Fruit fly (Drosophila melanogaster) whole organism, adult: ENCODE results near the gene mRpL55.

Experiments
- CG11617 ChIP-seq: fragments of 200-800 bp; sonication (Bioruptor generic); optimal IDR thresholded peaks from 2 replicates; lab custom pipeline; 2017; ENCODE audit warnings: mild to moderate bottlenecking, missing biosample characterization, missing genetic modification reagents, missing genetic modification characterization
- CG12768 ChIP-seq: fragments of 200-800 bp; sonication (Bioruptor generic); optimal IDR thresholded peaks from 2 replicates; lab custom pipeline; 2017; ENCODE audit warnings: missing biosample characterization, missing genetic modification characterization, mild to moderate bottlenecking, moderate library complexity, missing genetic modification reagents
- CG14711 ChIP-seq: fragments of 200-800 bp; sonication (Bioruptor generic); optimal IDR thresholded peaks from 2 replicates; lab custom pipeline; 2018; ENCODE audit warnings: missing biosample characterization, mild to moderate bottlenecking, missing genetic modification characterization, moderate library complexity
- CG1620 ChIP-seq: fragments of 200-800 bp; sonication (Bioruptor generic); optimal IDR thresholded peaks from 2 replicates; lab custom pipeline; 2016; ENCODE audit warnings: missing biosample characterization, missing genetic modification characterization
- CG5204 ChIP-seq: fragments of 200-800 bp; sonication (Bioruptor generic); optimal IDR thresholded peaks from 2 replicates; lab custom pipeline; 2016; ENCODE audit warnings: missing biosample characterization, missing genetic modification characterization
- CG7045 ChIP-seq: fragments of 200-800 bp; sonication (Bioruptor generic); optimal IDR thresholded peaks from 2 replicates; lab custom pipeline; 2017; ENCODE audit warnings: missing biosample characterization, mild to moderate bottlenecking, missing genetic modification characterization
- CG7101 ChIP-seq: fragments of 200-800 bp; sonication (Bioruptor generic); optimal IDR thresholded peaks from 2 replicates; lab custom pipeline; 2018; ENCODE audit warnings: missing biosample characterization, mild to moderate bottlenecking, missing genetic modification characterization, moderate library complexity
- Clk ChIP-seq: fragments of 200-800 bp; sonication (Bioruptor generic); optimal IDR thresholded peaks from 2 replicates; lab custom pipeline; 2017; ENCODE audit warnings: missing biosample characterization, missing genetic modification characterization
- Crg-1 ChIP-seq: fragments of 200-800 bp; sonication (Bioruptor generic); optimal IDR thresholded peaks from 2 replicates; lab custom pipeline; 2016; ENCODE audit warnings: missing biosample characterization, missing genetic modification characterization
- Hr96 ChIP-seq: fragments of 200-800 bp; sonication (Bioruptor generic); optimal IDR thresholded peaks from 2 replicates; lab custom pipeline; 2016; ENCODE audit warnings: missing biosample characterization, missing genetic modification characterization
- Mnt ChIP-seq: fragments of 200-800 bp; sonication (Bioruptor generic); optimal IDR thresholded peaks from 2 replicates; lab custom pipeline; 2016; ENCODE audit warnings: missing biosample characterization, mild to moderate bottlenecking, missing genetic modification characterization
- cic ChIP-seq: fragments of 200-800 bp; sonication (Bioruptor generic); optimal IDR thresholded peaks from 2 replicates; lab custom pipeline; 2017; ENCODE audit warnings: missing biosample characterization, mild to moderate bottlenecking, missing genetic modification characterization, moderate library complexity
- cnc ChIP-seq, 2 experiments: fragments of >200 bp; optimal IDR thresholded peaks; 2 replicates each; lab custom pipeline; 2017
- ovo ChIP-seq: fragments of 200-800 bp; sonication (Bioruptor generic); optimal IDR thresholded peaks from 2 replicates; lab custom pipeline; 2016; ENCODE audit warnings: missing biosample characterization, missing genetic modification characterization
- pad ChIP-seq: fragments of 200-800 bp; sonication (Bioruptor generic); optimal IDR thresholded peaks from 3 replicates; lab custom pipeline; 2017; ENCODE audit warnings: missing biosample characterization, missing genetic modification characterization, mild to moderate bottlenecking, moderate library complexity, missing genetic modification reagents
- toe ChIP-seq: fragments of 200-800 bp; sonication (Bioruptor generic); optimal IDR thresholded peaks from 2 replicates; lab custom pipeline; 2016; ENCODE audit warnings: missing biosample characterization, missing genetic modification characterization

The mRpL55 gene

DNA sequence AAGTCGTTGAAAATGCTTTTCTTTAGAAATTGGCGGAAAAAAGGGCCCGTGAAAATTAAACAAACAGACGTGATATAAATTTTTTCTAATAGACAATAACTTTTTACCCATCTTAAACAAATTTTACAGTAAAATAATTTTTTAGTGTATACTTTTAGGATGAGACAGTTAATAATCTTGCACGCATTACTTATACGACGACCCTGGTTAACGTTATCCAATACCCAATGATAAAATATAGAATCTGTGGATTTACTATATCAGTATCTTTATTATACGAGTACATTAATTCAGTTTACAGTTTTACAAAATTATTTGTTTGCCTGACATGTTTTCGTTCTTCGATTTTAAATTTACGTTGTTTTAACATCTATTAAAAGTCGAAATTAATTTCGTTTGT, 50.1 kb downstream of the mRpL55 start:
- TF ChIP-seq Hr96 (GFP tag; lab: Kevin White, UChicago) (no peak), Mnt (no peak), cic (GFP tag; lab: Kevin White, UChicago) (no peak), CG14711 (tag; lab: Kevin White, UChicago) (no peak), CG5204 (GFP tag; lab: Kevin White, UChicago) (no peak), ovo (no peak), cnc (optimal IDR thresholded peaks at IDR 0.05; lab: Kevin White, UChicago) (no peak), CG7045 (GFP tag; lab: Kevin White, UChicago) (no peak), CG7101 (tag; lab: Kevin White, UChicago) (no peak), CG1620 (GFP tag; lab: Kevin White, UChicago) (no peak), Clk (GFP tag; lab: Kevin White, UChicago) (no peak), CG11617 (GFP tag; lab: Kevin White, UChicago) (no peak), CG12768 (no peak), toe (GFP tag; lab: Kevin White, UChicago) (no peak), Crg-1 (GFP tag; lab: Kevin White, UChicago) (no peak), pad (no peak)
